Fruit fly (Drosophila melanogaster) ovary, adult (tissue): ENCODE results near the gene TotE.

ENCODE experiments used
- CG17801 ChIP-seq: fragments of 200-800 bp; optimal IDR thresholded peaks from 2 replicates; lab custom pipeline; 2019; ENCODE audit warnings: missing biosample characterization, mild to moderate bottlenecking, missing genetic modification characterization, moderate library complexity; ENCODE audit not compliant: partially characterized antibody

The TotE gene

DNA sequence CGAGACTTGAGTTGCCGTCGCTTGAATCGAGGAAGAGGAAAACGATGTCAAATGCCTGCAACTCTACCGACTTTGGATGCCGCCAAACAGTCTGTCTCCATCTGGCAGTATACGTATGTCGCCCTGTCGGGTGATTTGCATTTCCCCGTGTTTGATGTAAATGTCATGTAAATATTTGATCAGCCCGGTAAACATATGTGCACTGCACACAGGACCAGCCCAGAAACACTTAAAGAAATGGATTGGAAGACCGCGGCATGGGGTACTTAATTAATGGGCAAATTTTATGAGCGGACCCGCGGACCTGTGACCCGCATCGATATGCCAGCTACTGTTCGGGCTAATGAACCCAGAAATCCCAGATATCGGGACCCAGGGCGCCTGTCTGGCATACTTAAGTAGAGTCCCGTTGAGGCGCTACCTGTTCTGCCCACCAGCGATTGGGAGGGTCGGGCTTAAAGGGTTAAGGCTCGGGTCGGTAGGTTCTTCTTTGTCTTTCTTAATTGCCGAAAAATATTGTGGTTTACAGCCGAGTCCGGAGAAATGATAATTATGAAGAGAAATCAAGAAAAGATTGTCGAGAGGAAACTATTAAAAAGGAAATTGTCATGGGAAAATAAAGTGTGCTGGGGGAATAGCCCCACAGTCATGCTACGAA is 24.6 kb upstream of the TotE start:
- no peak for TF ChIP-seq CG17801 (GFP tag; lab: Kevin White, UChicago)

DNA sequence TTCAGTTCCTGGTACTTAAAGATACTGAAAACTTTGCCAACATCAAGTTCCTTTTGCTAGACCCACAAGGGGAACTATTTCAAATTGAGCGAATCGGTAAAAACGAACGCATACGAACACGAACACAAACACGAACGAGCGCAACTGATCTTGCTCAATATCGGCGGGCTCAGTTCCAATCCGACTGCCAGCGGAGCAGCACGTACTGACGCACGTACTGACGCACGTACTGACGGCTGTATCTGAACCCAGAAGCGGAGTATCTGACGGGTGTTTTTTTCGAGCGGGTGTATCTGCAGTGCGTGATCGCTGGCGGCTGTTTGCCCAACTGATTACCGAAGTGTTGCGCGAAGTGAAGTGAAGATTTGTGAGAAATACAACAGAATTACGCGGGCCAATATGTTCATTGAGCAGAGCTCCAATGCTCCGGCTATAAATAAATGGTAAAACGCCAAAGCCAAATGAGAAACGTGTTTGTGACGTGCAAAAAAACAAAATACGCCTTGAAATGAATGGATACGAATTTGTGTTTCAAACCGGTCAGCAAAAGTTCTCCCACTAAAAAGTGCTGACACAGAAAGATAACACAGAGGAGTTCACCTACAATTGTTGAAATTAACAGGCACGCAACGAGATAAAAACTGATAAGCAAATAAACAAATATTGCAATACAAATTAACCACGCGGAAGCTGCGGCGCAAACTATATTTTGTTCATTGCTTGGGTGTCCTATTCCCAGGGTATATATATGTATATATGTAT is 21.9 kb upstream of the TotE start:
- TF ChIP-seq CG17801 (GFP tag; lab: Kevin White, UChicago) = no peak

DNA sequence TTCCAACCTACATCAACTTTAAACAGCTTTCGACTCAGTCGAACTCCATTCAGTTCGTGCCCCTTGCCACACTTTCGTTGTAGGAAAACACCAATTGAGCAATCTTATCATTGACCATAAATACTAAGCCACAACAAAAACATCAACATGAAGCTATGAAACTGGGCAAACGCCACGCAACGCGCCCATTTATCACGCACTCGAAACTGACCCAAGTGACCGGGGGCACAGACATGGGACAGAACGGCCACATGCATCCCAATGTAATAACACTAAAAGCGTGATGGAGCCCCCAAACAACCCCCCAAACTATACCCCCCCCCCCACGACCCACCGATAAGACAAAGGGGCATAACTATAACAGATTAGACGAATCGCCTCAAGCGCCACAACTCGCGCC is 19.2 kb upstream of the TotE start:
- no peak for TF ChIP-seq CG17801 (GFP tag; lab: Kevin White, UChicago)

DNA sequence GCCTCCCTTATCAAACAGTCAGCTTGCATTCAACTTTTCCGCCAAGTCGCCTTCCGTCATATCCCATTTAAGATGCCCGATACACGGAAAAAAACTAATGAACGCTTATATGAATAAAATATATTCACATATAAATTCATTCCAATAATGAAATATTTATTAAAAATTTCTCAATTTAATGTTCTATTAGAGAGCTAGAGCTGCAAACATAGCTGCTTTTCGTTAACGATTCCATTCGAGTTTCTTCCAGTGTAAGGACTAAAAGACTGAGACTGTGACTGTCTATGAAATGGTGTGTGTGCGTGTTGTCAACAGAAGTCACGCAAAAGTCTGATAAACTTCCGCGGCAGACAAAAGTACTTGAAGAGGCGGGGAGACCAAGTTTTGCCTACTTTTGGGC is 16.8 kb upstream of the TotE start:
- no peak for TF ChIP-seq CG17801 (GFP tag; lab: Kevin White, UChicago)

DNA sequence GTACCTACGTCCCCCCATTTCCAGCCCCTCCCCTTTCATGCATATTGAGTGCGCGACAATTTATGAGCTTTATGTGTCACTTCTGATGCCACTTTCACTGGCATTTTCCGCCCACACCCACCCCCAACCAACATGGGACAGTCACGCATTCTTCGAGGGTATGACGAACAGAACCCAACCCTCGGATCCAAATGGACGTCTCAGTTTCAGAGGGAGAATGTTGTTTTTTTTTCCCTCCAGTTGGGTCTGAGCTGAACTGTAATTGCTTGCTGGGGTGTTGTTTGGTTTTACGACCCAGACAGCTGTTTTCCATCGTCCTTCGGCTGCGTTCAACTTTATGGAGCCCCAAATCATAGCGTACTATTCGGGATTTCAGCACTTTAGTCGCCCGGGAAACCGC is 10.5 kb upstream of the TotE start:
- TF ChIP-seq CG17801 (GFP tag; lab: Kevin White, UChicago) = no peak

DNA sequence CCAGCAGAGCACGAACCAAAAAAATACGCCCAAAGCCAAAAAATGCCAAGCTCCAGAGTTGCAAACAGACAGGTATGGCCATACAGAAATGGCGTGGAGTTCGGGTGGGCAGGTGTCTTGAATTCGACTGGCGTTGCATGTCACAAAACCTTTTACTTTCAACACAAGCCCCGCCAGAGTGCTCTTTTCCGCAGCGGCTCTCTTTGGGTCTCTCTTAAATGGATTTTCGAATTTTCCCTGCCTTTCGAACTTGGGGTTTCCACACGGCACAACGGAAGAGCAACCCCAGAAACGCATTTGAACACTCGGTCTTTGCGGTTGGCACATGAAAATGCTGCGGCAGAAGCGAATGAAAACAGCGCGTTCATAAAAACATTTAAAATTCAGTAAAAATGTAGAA is 4.5 kb upstream of the TotE start:
- no peak for TF ChIP-seq CG17801 (GFP tag; lab: Kevin White, UChicago)

DNA sequence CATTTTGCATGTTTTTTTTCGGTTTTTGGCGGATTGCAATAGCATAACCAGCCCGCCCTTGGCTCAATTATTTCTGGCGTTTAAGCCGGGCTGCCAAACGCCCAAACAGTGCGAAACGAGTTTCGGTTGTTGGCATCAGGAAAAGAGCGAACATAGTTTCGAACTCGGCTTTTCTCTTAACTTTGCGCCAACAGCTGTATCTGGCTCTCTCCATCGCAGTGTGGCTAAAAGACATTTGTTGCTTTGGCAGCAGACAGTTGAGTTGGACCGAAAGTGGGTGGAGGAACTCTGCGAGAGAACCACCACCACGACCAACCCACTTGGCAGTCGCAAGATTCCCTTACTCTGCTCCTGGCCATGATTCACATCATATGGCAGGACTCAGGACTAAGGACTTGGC is 3.7 kb upstream of the TotE start:
- TF ChIP-seq CG17801 (GFP tag; lab: Kevin White, UChicago) = no peak

DNA sequence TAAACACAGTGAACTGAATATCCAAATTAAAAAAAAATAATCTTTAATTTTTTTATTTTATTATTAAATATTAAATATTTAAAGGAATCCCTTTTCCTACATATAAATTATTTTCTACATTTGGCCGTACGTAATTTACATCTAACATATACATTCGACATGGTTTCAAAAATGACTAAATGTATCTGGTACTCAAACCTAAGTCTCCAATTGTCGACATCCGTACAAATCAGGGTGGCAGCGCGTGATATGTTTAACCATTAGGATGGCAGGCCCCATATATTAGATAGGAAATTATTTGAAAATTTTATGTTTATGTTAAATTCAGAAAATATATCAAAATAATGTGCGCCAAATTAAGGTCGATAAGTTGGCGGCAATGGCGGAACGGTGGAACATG is 1.9 kb upstream of the TotE start:
- TF ChIP-seq CG17801 (GFP tag; lab: Kevin White, UChicago) = no peak

DNA sequence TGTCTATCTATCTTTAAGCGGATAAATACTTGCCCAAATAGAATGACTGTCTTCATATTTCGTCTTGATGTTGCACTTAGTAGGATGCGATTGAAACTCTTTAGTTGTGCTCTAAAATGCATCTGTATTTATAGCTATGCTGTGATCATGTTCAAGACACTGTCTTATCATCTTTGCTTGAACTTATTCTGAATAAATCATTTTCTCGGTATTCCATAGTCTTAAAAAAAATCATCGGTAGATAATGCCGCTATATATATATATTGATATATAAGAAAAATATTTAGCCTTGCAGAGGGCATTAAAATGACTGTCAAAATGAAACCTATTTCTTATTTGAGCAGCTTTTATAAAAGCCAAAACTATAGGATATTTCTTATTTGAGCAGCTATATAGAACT is 1.0 kb downstream of the TotE start, which contains the start of gene TotF:
Gene TotF, minus strand, starts transcription at position 101 of the 400 bp plus-strand sequence.
- TF ChIP-seq CG17801 (GFP tag; lab: Kevin White, UChicago) = no peak

DNA sequence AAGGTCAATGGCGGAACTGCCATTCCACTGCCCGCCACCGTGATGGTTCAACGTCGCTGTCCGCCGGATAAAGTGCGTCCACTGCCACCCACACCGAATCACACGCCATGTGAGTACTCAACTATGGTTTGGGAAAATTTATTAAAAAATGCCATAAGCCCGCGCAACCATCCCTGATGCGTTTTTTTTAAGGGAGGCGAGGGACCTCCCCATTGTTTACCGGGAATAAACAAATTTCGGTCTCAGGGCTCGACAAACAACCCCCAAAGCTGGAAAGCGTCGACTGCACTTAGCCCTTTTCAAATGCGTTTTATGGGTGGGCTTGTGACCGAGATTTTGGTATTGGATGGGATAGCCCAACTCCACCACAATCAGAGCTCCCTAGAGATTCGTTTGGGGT is 5.5 kb downstream of the TotE start:
- TF ChIP-seq CG17801 (GFP tag; lab: Kevin White, UChicago) = no peak

DNA sequence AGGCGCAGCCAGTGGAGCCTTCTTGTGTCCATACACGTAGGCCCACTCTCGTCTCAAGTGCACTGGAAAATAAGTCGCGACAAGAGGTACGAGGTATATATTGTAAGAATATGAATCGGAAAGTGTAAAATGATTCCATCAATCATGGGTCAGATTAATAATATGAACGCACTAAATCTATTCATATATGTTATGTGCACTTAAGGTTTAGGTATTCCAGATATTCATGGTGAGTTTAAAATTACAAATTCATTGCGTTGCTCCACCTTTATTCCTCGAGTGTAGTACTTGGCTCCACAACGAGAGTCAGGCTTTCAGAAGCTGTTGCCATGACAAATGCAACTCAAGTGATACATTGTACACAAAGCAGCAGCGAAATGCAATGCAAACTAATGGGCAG is 8.1 kb downstream of the TotE start:
- TF ChIP-seq CG17801 (GFP tag; lab: Kevin White, UChicago) = no peak

DNA sequence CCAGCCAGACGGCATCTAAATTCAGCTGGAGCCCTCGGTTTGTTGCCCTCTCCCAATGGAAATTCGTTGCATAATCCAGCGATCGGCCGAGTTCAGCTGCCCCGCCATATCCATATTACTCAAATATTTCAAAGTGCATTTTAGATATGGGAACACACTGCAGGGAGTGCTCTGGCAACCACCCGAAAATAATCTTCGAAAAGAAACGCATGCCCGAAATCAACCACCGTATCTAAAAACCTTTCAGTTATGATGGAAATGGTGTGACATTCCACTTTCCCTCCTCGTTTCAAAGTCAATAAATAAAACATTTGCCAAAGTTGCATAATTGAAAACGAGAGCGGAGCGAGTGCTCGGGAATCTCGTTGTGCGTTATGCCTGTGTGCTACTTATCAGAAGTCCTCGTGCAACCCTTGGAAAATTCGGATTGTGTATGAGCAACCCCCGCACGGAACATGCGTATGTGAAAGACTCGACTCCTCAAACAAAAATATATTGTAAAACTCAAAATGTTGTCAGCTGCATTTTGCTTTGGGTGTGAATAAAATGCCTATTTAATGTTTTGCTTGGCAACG is 10.5 kb downstream of the TotE start:
- no peak for TF ChIP-seq CG17801 (GFP tag; lab: Kevin White, UChicago)

DNA sequence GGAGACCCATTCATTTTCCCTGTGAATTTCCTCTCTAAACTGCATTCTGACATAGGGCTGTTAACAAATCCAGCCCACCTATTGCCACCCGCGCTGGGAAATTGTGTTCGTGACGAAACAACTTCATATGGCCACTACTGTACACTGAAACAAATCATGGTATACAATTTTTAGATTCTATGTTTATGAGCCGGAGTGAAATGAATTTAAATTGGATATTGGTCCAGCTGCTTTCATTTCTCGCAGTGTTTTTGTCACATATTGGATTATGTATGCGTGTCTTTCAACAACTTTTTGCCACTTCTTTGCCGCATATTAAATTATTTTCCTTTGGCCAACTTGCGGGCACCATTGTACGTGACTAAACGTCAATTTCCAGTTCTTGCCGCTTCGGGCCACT is 13.8 kb downstream of the TotE start:
- no peak for TF ChIP-seq CG17801 (GFP tag; lab: Kevin White, UChicago)

DNA sequence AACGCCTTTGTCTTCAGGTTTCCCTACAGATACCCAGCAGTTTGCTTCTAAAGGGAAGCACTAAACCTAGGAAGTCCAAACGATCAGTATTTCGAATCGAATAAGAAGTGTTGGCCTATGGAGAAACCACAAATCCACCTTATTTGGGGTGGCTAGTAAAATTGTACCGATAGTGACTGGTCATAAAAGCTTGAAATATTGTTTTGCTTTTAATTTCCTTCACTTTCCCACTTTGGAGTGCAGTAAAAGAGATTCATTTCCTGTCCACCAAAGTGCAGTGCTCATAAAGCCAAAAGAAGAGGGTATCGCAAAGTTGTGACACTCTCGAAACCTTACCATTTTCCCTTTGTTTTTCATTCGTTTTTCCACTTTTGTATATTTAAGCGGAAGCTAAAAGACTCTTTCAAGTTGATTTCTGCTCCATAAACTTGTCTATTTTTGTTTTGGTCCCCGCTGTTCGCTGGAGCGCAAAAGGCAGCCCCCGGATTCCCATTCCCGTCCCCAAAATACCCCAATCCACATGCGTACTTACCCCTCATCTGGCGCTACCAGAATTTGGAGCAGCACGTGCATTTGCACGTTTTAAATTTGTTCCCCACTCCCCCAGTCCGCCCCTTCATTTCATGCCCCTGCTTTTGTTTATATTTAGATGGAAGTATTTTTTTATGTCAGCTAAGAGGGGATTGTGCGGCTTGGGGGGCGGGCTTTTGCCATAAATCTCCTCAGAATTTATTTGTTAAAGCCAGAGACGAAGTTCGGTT is 14.6 kb downstream of the TotE start:
- TF ChIP-seq CG17801 (GFP tag; lab: Kevin White, UChicago) = no peak

DNA sequence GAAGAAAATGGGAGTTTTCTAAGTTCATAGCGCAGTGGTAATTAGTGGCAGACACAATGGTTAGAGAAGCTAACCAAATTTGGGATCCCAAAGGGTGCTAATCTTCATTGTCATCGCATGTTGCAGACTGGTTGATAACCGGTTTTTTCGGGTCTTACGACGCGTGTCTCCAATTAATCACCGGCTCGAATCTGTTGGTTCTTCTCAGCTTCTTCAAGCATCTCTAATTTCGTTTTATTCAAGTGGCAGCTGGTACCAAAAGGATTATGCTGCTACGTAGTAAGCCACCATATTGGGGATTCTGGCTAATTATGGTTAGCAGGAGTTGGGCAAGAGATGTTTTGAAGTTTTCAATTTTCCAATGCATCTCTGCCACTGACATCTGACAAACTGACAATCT is 16.3 kb downstream of the TotE start:
- TF ChIP-seq CG17801 (GFP tag; lab: Kevin White, UChicago) = no peak
